Worm (Caenorhabditis elegans) whole organism, L1 larva: ENCODE results near the gene sek-6.
A peak's percentile ranks its signal among the peaks of the same experiment; 100 is the strongest.

Experiments
- Y116A8C.19 ChIP-seq: sonication (generic microtip); optimal IDR thresholded peaks from 2 replicates; lab custom pipeline; 2016; ENCODE audit warnings: missing compliant biosample characterization, missing genetic modification characterization, borderline replicate concordance
- aha-1 ChIP-seq: fragments of 150-350 bp; optimal IDR thresholded peaks from 2 replicates; lab custom pipeline; 2014; ENCODE audit warnings: missing biosample characterization, missing genetic modification characterization
- alr-1 ChIP-seq: fragments of 200-800 bp; sonication (Bioruptor generic); optimal IDR thresholded peaks from 2 replicates; lab custom pipeline; 2018; ENCODE audit warnings: borderline replicate concordance, mild to moderate bottlenecking, missing genetic modification characterization, missing compliant biosample characterization
- aly-2 ChIP-seq: fragments of 150-350 bp; optimal IDR thresholded peaks from 2 replicates; lab custom pipeline; 2014; ENCODE audit warnings: missing biosample characterization, missing genetic modification characterization
- ceh-63 ChIP-seq: fragments of 200-800 bp; sonication (Bioruptor generic); optimal IDR thresholded peaks from 2 replicates; lab custom pipeline; 2018; ENCODE audit warnings: mild to moderate bottlenecking, missing genetic modification characterization, missing compliant biosample characterization
- ceh-82 ChIP-seq, 3 experiments: fragments of 150-350 bp in 1 of 3; sonication (generic microtip) in 2 of 3; optimal IDR thresholded peaks; 2 replicates each; lab custom pipeline; 2014 to 2017; ENCODE audit warnings: missing biosample characterization in 3 of 3, missing genetic modification characterization in 3 of 3
- ceh-88 ChIP-seq: fragments of 200-800 bp; sonication (Bioruptor generic); IDR thresholded peaks from 2 replicates; pipeline ENCODE4 v1.3.6; 2022; ENCODE audit warnings: missing genetic modification characterization, missing compliant biosample characterization
- ceh-90 ChIP-seq: sonication (generic microtip); optimal IDR thresholded peaks from 2 replicates; lab custom pipeline; 2016; ENCODE audit warnings: missing genetic modification characterization, missing compliant biosample characterization
- dsc-1 ChIP-seq: sonication (generic microtip); optimal IDR thresholded peaks from 2 replicates; lab custom pipeline; 2016; ENCODE audit warnings: mild to moderate bottlenecking, missing genetic modification characterization, missing compliant biosample characterization
- egl-13 ChIP-seq: sonication (generic microtip); optimal IDR thresholded peaks from 2 replicates; lab custom pipeline; 2016; ENCODE audit warnings: missing genotype, missing genetic modification reagents, missing genetic modification characterization, missing compliant biosample characterization
- egl-27 ChIP-seq, 2 experiments: fragments of 150-350 bp in 1 of 2; sonication (generic microtip); optimal IDR thresholded peaks; 3 replicates each; lab custom pipeline; 2017 to 2018; ENCODE audit warnings: missing biosample characterization in 2 of 2, missing genetic modification characterization in 2 of 2, missing genetic modification reagents in 2 of 2
- fkh-4 ChIP-seq: sonication (generic microtip); optimal IDR thresholded peaks from 2 replicates; lab custom pipeline; 2016; ENCODE audit warnings: missing compliant biosample characterization, missing genetic modification characterization, borderline replicate concordance
- fkh-8 ChIP-seq: sonication (generic microtip); optimal IDR thresholded peaks from 2 replicates; lab custom pipeline; 2016; ENCODE audit warnings: mild to moderate bottlenecking, missing genetic modification characterization, missing compliant biosample characterization
- hlh-4 ChIP-seq: sonication (generic microtip); optimal IDR thresholded peaks from 2 replicates; lab custom pipeline; 2016; ENCODE audit warnings: mild to moderate bottlenecking, missing genetic modification characterization, missing compliant biosample characterization
- hpl-2 ChIP-seq: fragments of 150-350 bp; optimal IDR thresholded peaks from 2 replicates; lab custom pipeline; 2014; ENCODE audit warnings: missing biosample characterization, missing genetic modification reagents, missing genetic modification characterization
- lin-14 ChIP-seq: fragments of 200-800 bp; sonication (Bioruptor generic); optimal IDR thresholded peaks from 2 replicates; lab custom pipeline; 2018; ENCODE audit warnings: mild to moderate bottlenecking, missing genetic modification characterization, moderate library complexity, missing compliant biosample characterization
- lin-35 ChIP-seq, 2 experiments: fragments of 150-350 bp; optimal IDR thresholded peaks; 2 replicates each; lab custom pipeline; 2014; ENCODE audit warnings: missing biosample characterization in 2 of 2, missing genetic modification characterization in 2 of 2, missing genetic modification reagents in 2 of 2
- lir-3 ChIP-seq: sonication (generic microtip); optimal IDR thresholded peaks from 2 replicates; lab custom pipeline; 2016; ENCODE audit warnings: mild to moderate bottlenecking, missing genetic modification characterization, moderate library complexity, missing compliant biosample characterization; ENCODE audit not compliant: poor library complexity
- mab-9 ChIP-seq: fragments of 200-800 bp; sonication (Bioruptor generic); IDR thresholded peaks from 2 replicates; pipeline ENCODE4 v1.3.6; 2022; ENCODE audit warnings: missing genetic modification reagents, missing genetic modification characterization, missing compliant biosample characterization
- mef-2 ChIP-seq: fragments of 150-350 bp; optimal IDR thresholded peaks from 2 replicates; lab custom pipeline; 2014; ENCODE audit warnings: missing biosample characterization, missing genetic modification characterization
- nhr-76 ChIP-seq: sonication (generic microtip); optimal IDR thresholded peaks from 2 replicates; lab custom pipeline; 2017; ENCODE audit warnings: missing biosample characterization, missing genetic modification characterization
- nhr-84 ChIP-seq: sonication (generic microtip); optimal IDR thresholded peaks from 2 replicates; lab custom pipeline; 2017; ENCODE audit warnings: missing biosample characterization, missing genetic modification characterization
- nhr-90 ChIP-seq: sonication (generic microtip); optimal IDR thresholded peaks from 2 replicates; lab custom pipeline; 2016; ENCODE audit warnings: mild to moderate bottlenecking, missing genetic modification characterization, missing compliant biosample characterization; ENCODE audit not compliant: poor library complexity
- pag-3 ChIP-seq: sonication (generic microtip); optimal IDR thresholded peaks from 2 replicates; lab custom pipeline; 2017; ENCODE audit warnings: missing genetic modification characterization, mild to moderate bottlenecking, missing compliant biosample characterization, antibody characterized with exemption, borderline replicate concordance; ENCODE audit not compliant: insufficient read depth
- pax-3 ChIP-seq: fragments of 200-800 bp; sonication (Bioruptor generic); optimal IDR thresholded peaks from 2 replicates; lab custom pipeline; 2018; ENCODE audit warnings: mild to moderate bottlenecking, missing genetic modification characterization, moderate library complexity, missing compliant biosample characterization
- rnt-1 ChIP-seq: sonication (generic microtip); optimal IDR thresholded peaks from 2 replicates; lab custom pipeline; 2016; ENCODE audit warnings: mild to moderate bottlenecking, missing genetic modification characterization, moderate library complexity, missing compliant biosample characterization
- skn-1 ChIP-seq: fragments of 150-350 bp; optimal IDR thresholded peaks from 2 replicates; lab custom pipeline; 2014; ENCODE audit warnings: missing biosample characterization, missing genetic modification characterization
- sox-4 ChIP-seq: sonication (generic microtip); optimal IDR thresholded peaks from 2 replicates; lab custom pipeline; 2016; ENCODE audit warnings: missing genetic modification characterization, missing compliant biosample characterization
- sup-37 ChIP-seq: fragments of 200-800 bp; sonication (Bioruptor generic); optimal IDR thresholded peaks from 2 replicates; lab custom pipeline; 2018; ENCODE audit warnings: mild to moderate bottlenecking, missing genetic modification characterization, missing compliant biosample characterization
- swsn-7 ChIP-seq: sonication (generic microtip); optimal IDR thresholded peaks from 2 replicates; lab custom pipeline; 2016; ENCODE audit warnings: missing genetic modification characterization, missing compliant biosample characterization
- tbx-2 ChIP-seq: sonication (generic microtip); optimal IDR thresholded peaks from 2 replicates; lab custom pipeline; 2016; ENCODE audit warnings: missing genetic modification characterization, missing compliant biosample characterization
- tlp-1 ChIP-seq: fragments of 150-350 bp; optimal IDR thresholded peaks from 2 replicates; lab custom pipeline; 2014; ENCODE audit warnings: missing biosample characterization, missing genetic modification characterization
- unc-98 ChIP-seq: fragments of 200-800 bp; sonication (Bioruptor generic); IDR thresholded peaks from 2 replicates; pipeline ENCODE4 v1.3.6; 2022; ENCODE audit warnings: missing genetic modification characterization, missing compliant biosample characterization
- vab-15 ChIP-seq: sonication (generic microtip); optimal IDR thresholded peaks from 2 replicates; lab custom pipeline; 2017; ENCODE audit warnings: missing genotype, mild to moderate bottlenecking, missing genetic modification characterization, missing compliant biosample characterization
- ztf-4 ChIP-seq: fragments of 150-350 bp; optimal IDR thresholded peaks from 2 replicates; lab custom pipeline; 2014; ENCODE audit warnings: missing biosample characterization, missing genetic modification characterization

sek-6 gene

ce11 chrX:10026347-10026746, 4.6 kb upstream of the sek-6 start (continued):
- TF ChIP-seq tbx-2 (tag; lab: Kevin White, UChicago) (peak; percentile 4), ztf-4 (tag; lab: Kevin White, UChicago) (no peak), skn-1 (tag; lab: Kevin White, UChicago) (peak; percentile 25), fkh-8 (tag; lab: Kevin White, UChicago) (peak; percentile 50), nhr-90 (tag; lab: Kevin White, UChicago) (peak; percentile 26), dsc-1 (tag; lab: Kevin White, UChicago) (peak; percentile 6), lin-35 (GFP tag; optimal IDR thresholded peaks at IDR 0.05; lab: Kevin White, UChicago) (peak; percentile 24 to 47), unc-98 (GFP tag; lab: Robert Waterston, UW) (no peak), tlp-1 (tag; lab: Kevin White, UChicago) (no peak), lin-14 (GFP tag; lab: Kevin White, UChicago) (peak; percentile 92), ceh-90 (tag; lab: Kevin White, UChicago) (no peak), fkh-4 (tag; lab: Kevin White, UChicago) (no peak), nhr-76 (no peak), egl-13 (tag; lab: Kevin White, UChicago) (no peak), mef-2 (tag; lab: Kevin White, UChicago) (no peak)

ce11 chrX:10027556-10027955, 3.4 kb upstream of the sek-6 start, which contains the start of gene mkk-4:
Gene mkk-4 (plus strand): TSS chrX:10027856.
- no peak for TF ChIP-seq pax-3 (tag; lab: Kevin White, UChicago)
- no peak for TF ChIP-seq lin-35 (GFP tag; optimal IDR thresholded peaks at IDR 0.05; lab: Kevin White, UChicago)
- TF ChIP-seq ceh-82 (tag; optimal IDR thresholded peaks at IDR 0.05; lab: Kevin White, UChicago): no peak
- TF ChIP-seq alr-1 (tag; lab: Kevin White, UChicago): no peak
- TF ChIP-seq rnt-1 (tag; lab: Kevin White, UChicago): no peak

- TF ChIP-seq Y116A8C.19 (tag; lab: Kevin White, UChicago) (no peak), vab-15 (tag; lab: Kevin White, UChicago) (no peak), hlh-4 (tag; lab: Kevin White, UChicago) (no peak), swsn-7 (tag; lab: Kevin White, UChicago) (no peak), pag-3 (tag; lab: Kevin White, UChicago) (no peak), lir-3 (tag; lab: Kevin White, UChicago) (no peak)
Measured at ce11 chrX:10044473-10044872, 13.5 kb downstream of the sek-6 start.

ce11 chrX:10047325-10047724, 16.4 kb downstream of the sek-6 start, which contains the start of gene ZC374.2:
Gene ZC374.2 (minus strand): TSS chrX:10047425.
- TF ChIP-seq skn-1 (tag; lab: Kevin White, UChicago) (no peak), nhr-84 (no peak), egl-27 (tag; optimal IDR thresholded peaks at IDR 0.05; lab: Kevin White, UChicago) (no peak), sup-37 (no peak), ceh-63 (no peak), hpl-2 (GFP tag; lab: Kevin White, UChicago) (no peak), mab-9 (GFP tag; lab: Robert Waterston, UW) (no peak), nhr-90 (tag; lab: Kevin White, UChicago) (no peak), aly-2 (tag; lab: Kevin White, UChicago) (no peak), ceh-88 (no peak), aha-1 (tag; lab: Kevin White, UChicago) (no peak), ceh-90 (tag; lab: Kevin White, UChicago) (no peak), sox-4 (tag; lab: Kevin White, UChicago) (no peak)
